Worm (Caenorhabditis elegans) whole organism, L4 larva: ENCODE data around the gene C33F10.14.

Experiments
- unc-130 ChIP-seq: sonication (generic microtip); optimal IDR thresholded peaks from 2 replicates; lab custom pipeline; 2016; ENCODE audit warnings: missing genetic modification reagents, missing genetic modification characterization, missing compliant biosample characterization
- unc-39 ChIP-seq: sonication (generic microtip); optimal IDR thresholded peaks from 2 replicates; lab custom pipeline; 2017; ENCODE audit warnings: missing biosample characterization, missing genetic modification characterization

ce11 chrII:4755654-4756053 lies 41.5 kb upstream of the C33F10.14 start:
- TF ChIP-seq unc-39 (tag; lab: Kevin White, UChicago) = no peak
- TF ChIP-seq unc-130 (GFP tag; lab: Kevin White, UChicago) = no peak
